Worm (Caenorhabditis elegans): Measurements from ENCODE around the gene F21C10.10.

The F21C10.10 gene

ce11 chrV:9128562-9128961 is 32.5 kb downstream of the F21C10.10 start:
- no peak for TF ChIP-seq B0310.2 (tag; optimal IDR thresholded peaks at IDR 0.05)
- no peak for TF ChIP-seq hmbx-1 (tag; optimal IDR thresholded peaks at IDR 0.05)
- TF ChIP-seq tra-4 (tag; optimal IDR thresholded peaks at IDR 0.05) = no peak

- TF ChIP-seq hmg-4 (GFP tag; optimal IDR thresholded peaks at IDR 0.05) = no peak
- no peak for TF ChIP-seq B0310.2 (tag; optimal IDR thresholded peaks at IDR 0.05)
- no peak for TF ChIP-seq ets-7 (tag; optimal IDR thresholded peaks at IDR 0.05)
- no peak for TF ChIP-seq aly-1 (tag; optimal IDR thresholded peaks at IDR 0.05)
- no peak for TF ChIP-seq tbx-11 (GFP tag; IDR thresholded peaks at IDR 0.05)
- TF ChIP-seq sea-1 (GFP tag; conservative IDR thresholded peaks at IDR 0.05) = no peak
- TF ChIP-seq tra-4 (tag; optimal IDR thresholded peaks at IDR 0.05) = no peak
- TF ChIP-seq tbx-37 (GFP tag; conservative IDR thresholded peaks at IDR 0.05) = no peak
- TF ChIP-seq ama-1 (optimal IDR thresholded peaks at IDR 0.05) = no peak
- TF ChIP-seq pes-1 (GFP tag; IDR thresholded peaks at IDR 0.05) = no peak
- TF ChIP-seq hnd-1 (tag; optimal IDR thresholded peaks at IDR 0.05) = no peak
- TF ChIP-seq ceh-36 (tag; optimal IDR thresholded peaks at IDR 0.05) = no peak
- TF ChIP-seq flt-1 (GFP tag; IDR thresholded peaks at IDR 0.05) = no peak
- no peak for TF ChIP-seq ceh-13 (GFP tag; optimal IDR thresholded peaks at IDR 0.05)
- TF ChIP-seq F13C5.2 (tag; optimal IDR thresholded peaks at IDR 0.05) = no peak
- no peak for TF ChIP-seq hmbx-1 (tag; optimal IDR thresholded peaks at IDR 0.05)
- no peak for TF ChIP-seq scrt-1 (GFP tag; IDR thresholded peaks at IDR 0.05)
Observed at ce11 chrV:9130766-9131165, 34.7 kb downstream of the F21C10.10 start, which contains the start of gene F21C10.19. Gene F21C10.19 (plus strand): TSS chrV:9131066.

ce11 chrV:9132043-9132442 is 36.0 kb downstream of the F21C10.10 start, which contains the start of gene F21C10.1:
Gene F21C10.1 (plus strand): TSS chrV:9132343.
- TF ChIP-seq ceh-36 (tag; optimal IDR thresholded peaks at IDR 0.05) (no peak), hmbx-1 (tag; optimal IDR thresholded peaks at IDR 0.05) (no peak), hmg-4 (GFP tag; optimal IDR thresholded peaks at IDR 0.05) (no peak)

- no peak for TF ChIP-seq B0310.2 (tag; optimal IDR thresholded peaks at IDR 0.05)
- no peak for TF ChIP-seq ets-7 (tag; optimal IDR thresholded peaks at IDR 0.05)
- TF ChIP-seq tbx-37 (GFP tag; conservative IDR thresholded peaks at IDR 0.05) = no peak
- no peak for TF ChIP-seq ama-1 (optimal IDR thresholded peaks at IDR 0.05)
- TF ChIP-seq sea-1 (GFP tag; conservative IDR thresholded peaks at IDR 0.05) = no peak
- TF ChIP-seq ceh-13 (GFP tag; optimal IDR thresholded peaks at IDR 0.05) = no peak
- no peak for TF ChIP-seq flt-1 (GFP tag; IDR thresholded peaks at IDR 0.05)
- TF ChIP-seq aly-1 (tag; optimal IDR thresholded peaks at IDR 0.05) = no peak
- TF ChIP-seq hnd-1 (tag; optimal IDR thresholded peaks at IDR 0.05) = no peak
- TF ChIP-seq ceh-36 (tag; optimal IDR thresholded peaks at IDR 0.05) = no peak
- no peak for TF ChIP-seq tbx-11 (GFP tag; IDR thresholded peaks at IDR 0.05)
- no peak for TF ChIP-seq scrt-1 (GFP tag; IDR thresholded peaks at IDR 0.05)
- no peak for TF ChIP-seq hmbx-1 (tag; optimal IDR thresholded peaks at IDR 0.05)
Observed at ce11 chrV:9133950-9134349, 37.9 kb downstream of the F21C10.10 start, which contains the start of gene B0222.1. Gene B0222.1 (plus strand): TSS chrV:9134255.

DNA sequence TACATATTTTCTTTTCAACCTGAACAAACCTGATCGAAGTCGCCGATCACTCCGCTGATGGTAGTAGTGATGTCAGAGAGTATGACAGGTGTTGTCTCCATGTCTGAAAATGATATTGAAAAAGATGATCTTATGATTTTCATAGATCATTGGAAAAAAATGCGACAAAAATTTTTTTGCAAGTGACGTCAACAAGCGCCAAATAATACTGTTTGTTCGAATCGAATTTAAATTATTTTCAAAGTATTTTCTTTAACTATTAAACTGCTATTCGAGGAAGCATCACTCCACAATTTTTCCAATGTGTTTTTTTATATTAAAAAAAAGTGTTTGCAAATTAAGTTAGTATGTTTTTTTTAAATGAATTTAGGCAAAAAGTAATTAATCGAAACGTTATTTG is 41.6 kb downstream of the F21C10.10 start, which contains the start of gene pitr-2:
TSS of gene pitr-2 (minus strand) at position 101 of the 400 bp plus-strand sequence.
- no peak for TF ChIP-seq pes-1 (GFP tag; IDR thresholded peaks at IDR 0.05)
- no peak for TF ChIP-seq ets-7 (tag; optimal IDR thresholded peaks at IDR 0.05)
- no peak for TF ChIP-seq hnd-1 (tag; optimal IDR thresholded peaks at IDR 0.05)
- no peak for TF ChIP-seq hmbx-1 (tag; optimal IDR thresholded peaks at IDR 0.05)
- no peak for TF ChIP-seq aly-1 (tag; optimal IDR thresholded peaks at IDR 0.05)

DNA sequence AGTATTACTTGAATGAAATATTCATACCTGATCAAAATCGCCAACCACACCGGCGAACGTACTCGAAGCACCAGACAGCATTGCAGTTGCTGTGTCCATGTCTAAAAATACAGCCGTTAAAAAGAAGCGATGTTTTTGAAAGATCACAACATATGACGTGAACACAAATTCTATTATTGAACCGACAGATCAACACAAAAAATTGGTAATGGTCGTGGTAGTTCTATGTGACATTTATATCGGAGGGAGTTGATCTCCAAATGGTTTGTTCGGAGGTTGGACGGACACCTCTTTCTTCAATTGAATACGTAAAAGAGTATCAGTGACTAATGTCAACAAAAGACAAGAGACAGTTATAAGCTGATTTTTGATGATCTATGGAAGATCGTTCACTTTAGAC is 45.2 kb downstream of the F21C10.10 start, which contains the start of gene pitr-3:
TSS of gene pitr-3 (minus strand) at position 101 of the 400 bp plus-strand sequence.
- TF ChIP-seq tbx-37 (GFP tag; conservative IDR thresholded peaks at IDR 0.05) (no peak), ceh-13 (GFP tag; optimal IDR thresholded peaks at IDR 0.05) (no peak), scrt-1 (GFP tag; IDR thresholded peaks at IDR 0.05) (no peak), sea-1 (GFP tag; conservative IDR thresholded peaks at IDR 0.05) (no peak), F13C5.2 (tag; optimal IDR thresholded peaks at IDR 0.05) (no peak), B0310.2 (tag; optimal IDR thresholded peaks at IDR 0.05) (no peak), tbx-11 (GFP tag; IDR thresholded peaks at IDR 0.05) (no peak), aly-1 (tag; optimal IDR thresholded peaks at IDR 0.05) (no peak), hmbx-1 (tag; optimal IDR thresholded peaks at IDR 0.05) (no peak), pes-1 (GFP tag; IDR thresholded peaks at IDR 0.05) (no peak)

DNA sequence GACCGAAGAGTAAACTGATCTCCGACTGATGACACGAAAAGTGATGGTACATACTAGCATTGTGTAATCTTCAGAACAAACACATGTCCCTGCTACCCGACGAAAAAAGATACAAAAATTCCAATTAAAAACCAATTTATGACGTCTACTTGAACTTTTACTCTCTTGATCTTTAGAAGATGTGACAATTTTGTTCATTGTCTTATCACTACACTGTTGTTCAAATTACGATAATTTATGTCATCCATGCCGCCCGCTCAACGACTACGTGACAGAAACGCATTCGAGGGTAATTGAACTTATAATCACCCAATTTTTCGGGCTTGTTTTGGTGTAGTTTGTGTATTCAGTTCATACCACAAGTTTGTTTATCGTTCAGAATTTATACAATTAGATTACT is 47.8 kb downstream of the F21C10.10 start:
- TF ChIP-seq ceh-13 (GFP tag; optimal IDR thresholded peaks at IDR 0.05) (no peak), hnd-1 (tag; optimal IDR thresholded peaks at IDR 0.05) (no peak), tbx-11 (GFP tag; IDR thresholded peaks at IDR 0.05) (no peak), tbx-37 (GFP tag; conservative IDR thresholded peaks at IDR 0.05) (no peak), flt-1 (GFP tag; IDR thresholded peaks at IDR 0.05) (no peak), pes-1 (GFP tag; IDR thresholded peaks at IDR 0.05) (no peak), ets-7 (tag; optimal IDR thresholded peaks at IDR 0.05) (no peak), hmbx-1 (tag; optimal IDR thresholded peaks at IDR 0.05) (no peak), ceh-36 (tag; optimal IDR thresholded peaks at IDR 0.05) (no peak), scrt-1 (GFP tag; IDR thresholded peaks at IDR 0.05) (no peak), tra-4 (tag; optimal IDR thresholded peaks at IDR 0.05) (no peak), F13C5.2 (tag; optimal IDR thresholded peaks at IDR 0.05) (no peak), aly-1 (tag; optimal IDR thresholded peaks at IDR 0.05) (no peak), sea-1 (GFP tag; conservative IDR thresholded peaks at IDR 0.05) (no peak), B0310.2 (tag; optimal IDR thresholded peaks at IDR 0.05) (no peak), hmg-4 (GFP tag; optimal IDR thresholded peaks at IDR 0.05) (no peak), ama-1 (optimal IDR thresholded peaks at IDR 0.05) (no peak)

DNA sequence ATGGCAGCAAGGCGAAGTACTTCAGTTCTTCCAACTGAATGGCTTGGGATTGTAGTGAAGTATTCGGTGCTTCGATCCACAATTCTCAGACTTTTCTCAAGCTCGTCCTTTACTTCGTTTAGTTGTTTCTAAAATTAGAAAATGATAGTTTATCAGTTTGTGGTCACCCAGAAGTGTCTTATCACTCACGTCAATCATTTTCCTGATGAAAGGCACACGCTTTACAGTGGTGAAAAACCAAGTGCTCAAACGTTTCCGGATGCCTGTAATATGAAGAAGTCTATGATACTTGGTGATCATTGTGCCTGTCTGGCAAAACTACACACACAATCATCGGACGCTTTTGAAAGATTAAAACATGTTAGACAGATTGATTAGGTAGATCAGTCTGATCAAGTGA is 50.1 kb downstream of the F21C10.10 start:
- no peak for TF ChIP-seq sea-1 (GFP tag; conservative IDR thresholded peaks at IDR 0.05)
- TF ChIP-seq pes-1 (GFP tag; IDR thresholded peaks at IDR 0.05) = no peak
